Worm (Caenorhabditis elegans): ENCODE measurements around the gene R10E9.2.

Gene R10E9.2

ce11 chrIII:4004064-4004580, 40.0 kb upstream of the R10E9.2 start, which contains the start of gene tif-1A:
tif-1A (minus strand) TSS chrIII:4004114.
- TF ChIP-seq fkh-4 (tag; optimal IDR thresholded peaks at IDR 0.05; ENCODE audit: borderline replicate concordance) (peak; percentile 34), sup-37 (GFP tag; optimal IDR thresholded peaks at IDR 0.05) (no peak), lin-35 (GFP tag; optimal IDR thresholded peaks at IDR 0.05) (peak; percentile 76 to 90), nhr-237 (tag; optimal IDR thresholded peaks at IDR 0.05) (peak; percentile 13), vab-15 (tag; optimal IDR thresholded peaks at IDR 0.05) (no peak), xbp-1 (tag; optimal IDR thresholded peaks at IDR 0.05) (peak; percentile 83), C16A3.4 (tag; optimal IDR thresholded peaks at IDR 0.05) (peak; percentile 83), lsy-2 (tag; optimal IDR thresholded peaks at IDR 0.05) (peak; percentile 92), nhr-84 (tag; optimal IDR thresholded peaks at IDR 0.05) (no peak), aha-1 (tag; optimal IDR thresholded peaks at IDR 0.05) (no peak), nhr-90 (tag; optimal IDR thresholded peaks at IDR 0.05; ENCODE audit: poor library complexity) (peak; percentile 92), nhr-11 (tag; optimal IDR thresholded peaks at IDR 0.05) (peak; percentile 18), isw-1 (GFP tag; IDR thresholded peaks at IDR 0.05) (peak; percentile 64), egl-27 (tag; optimal IDR thresholded peaks at IDR 0.05) (no peak), fos-1 (tag; optimal IDR thresholded peaks at IDR 0.05) (peak; percentile 45), skn-1 (tag; optimal IDR thresholded peaks at IDR 0.05) (peak; percentile 55), lin-15B (tag; optimal IDR thresholded peaks at IDR 0.05) (peak; percentile 67), aly-2 (tag; optimal IDR thresholded peaks at IDR 0.05) (peak; percentile 9), dpl-1 (GFP tag; optimal IDR thresholded peaks at IDR 0.05) (peak; percentile 79 to 85 (median 84)), ceh-88 (GFP tag; IDR thresholded peaks at IDR 0.05) (peak; percentile 51; the same call in 1 of the 2 replicates), hlh-17 (GFP tag; optimal IDR thresholded peaks at IDR 0.05; ENCODE audit: borderline replicate concordance) (no peak), nhr-12 (tag; optimal IDR thresholded peaks at IDR 0.05) (no peak), ets-5 (GFP tag; IDR thresholded peaks at IDR 0.05) (no peak), pax-3 (tag; optimal IDR thresholded peaks at IDR 0.05) (peak; percentile 53), ceh-8 (GFP tag; optimal IDR thresholded peaks at IDR 0.05) (peak; percentile 14), egl-13 (tag; optimal IDR thresholded peaks at IDR 0.05) (peak; percentile 63), lir-3 (tag; optimal IDR thresholded peaks at IDR 0.05; ENCODE audit: poor library complexity) (peak; percentile 10), unc-130 (tag; optimal IDR thresholded peaks at IDR 0.05) (peak; percentile 74), fkh-8 (tag; optimal IDR thresholded peaks at IDR 0.05) (peak; percentile 62), rnt-1 (tag; optimal IDR thresholded peaks at IDR 0.05) (peak; percentile 86), nhr-28 (tag; optimal IDR thresholded peaks at IDR 0.05) (no peak), C04F5.9 (tag; optimal IDR thresholded peaks at IDR 0.05) (peak; percentile 64), jun-1 (tag; optimal IDR thresholded peaks at IDR 0.05) (peak; percentile 62), nhr-76 (tag; optimal IDR thresholded peaks at IDR 0.05) (no peak), ceh-63 (GFP tag; optimal IDR thresholded peaks at IDR 0.05) (no peak), ztf-4 (tag; optimal IDR thresholded peaks at IDR 0.05) (peak; percentile 31), Y116A8C.19 (tag; optimal IDR thresholded peaks at IDR 0.05; ENCODE audit: borderline replicate concordance) (no peak), nhr-19 (GFP tag; conservative IDR thresholded peaks at IDR 0.05) (peak; percentile 83), nhr-77 (tag; optimal IDR thresholded peaks at IDR 0.05) (peak; percentile 37), mab-9 (GFP tag; IDR thresholded peaks at IDR 0.05) (no peak), sox-4 (tag; optimal IDR thresholded peaks at IDR 0.05) (peak; percentile 30), mef-2 (tag; optimal IDR thresholded peaks at IDR 0.05) (peak; percentile 30), lin-39 (tag; optimal IDR thresholded peaks at IDR 0.05) (peak; percentile 88), F16B12.6 (tag; optimal IDR thresholded peaks at IDR 0.05) (peak; percentile 67), hpl-2 (GFP tag; optimal IDR thresholded peaks at IDR 0.05) (peak; percentile 76), ceh-82 (tag; optimal IDR thresholded peaks at IDR 0.05) (peak; percentile 81 to 91 (median 89)), nhr-85 (tag) (peak; percentile 89), snu-23 (GFP tag; optimal IDR thresholded peaks at IDR 0.05) (peak; percentile 89), lin-14 (GFP tag; optimal IDR thresholded peaks at IDR 0.05) (peak; percentile 84), fkh-10 (GFP tag; optimal IDR thresholded peaks at IDR 0.05) (peak; percentile 9), C34B4.2 (tag; optimal IDR thresholded peaks at IDR 0.05) (no peak), zip-4 (GFP tag; optimal IDR thresholded peaks at IDR 0.05) (peak; percentile 72)

All from whole organism, L1 larva.